Fruit fly (Drosophila melanogaster) whole organism, embryonic: ENCODE data around the gene CG8349.
A peak's percentile ranks its signal among the peaks of the same experiment; 100 is the strongest.

Experiments
- Blimp-1 ChIP-seq: fragments of 200-800 bp; sonication (Bioruptor generic); optimal IDR thresholded peaks from 3 replicates; lab custom pipeline; 2018; ENCODE audit warnings: missing biosample characterization, missing genetic modification characterization, mild to moderate bottlenecking, moderate library complexity, missing genetic modification reagents
- CG10321 ChIP-seq: fragments of 200-800 bp; sonication (Bioruptor generic); IDR thresholded peaks from 2 replicates; pipeline ENCODE4 v1.3.6; 2022; ENCODE audit warnings: missing biosample characterization, missing genetic modification characterization
- CG11696 ChIP-seq: fragments of 200-800 bp; sonication (Bioruptor generic); IDR thresholded peaks from 2 replicates; pipeline ENCODE4 v1.3.6; 2022; ENCODE audit warnings: missing biosample characterization, missing genetic modification characterization
- CG12236 ChIP-seq: fragments of 200-800 bp; sonication (Bioruptor generic); optimal IDR thresholded peaks from 2 replicates; lab custom pipeline; 2016; ENCODE audit warnings: missing biosample characterization, missing genetic modification characterization
- CG12299 ChIP-seq: fragments of 200-800 bp; sonication (Bioruptor generic); optimal IDR thresholded peaks from 2 replicates; lab custom pipeline; 2018; ENCODE audit warnings: missing biosample characterization, mild to moderate bottlenecking, missing genetic modification characterization
- CG1233 ChIP-seq: fragments of 200-800 bp; sonication (Bioruptor generic); optimal IDR thresholded peaks from 4 replicates; lab custom pipeline; 2018; ENCODE audit warnings: missing biosample characterization, mild to moderate bottlenecking, missing genetic modification characterization
- CG12391 ChIP-seq: fragments of 200-800 bp; sonication (Bioruptor generic); optimal IDR thresholded peaks from 3 replicates; lab custom pipeline; 2018; ENCODE audit warnings: missing biosample characterization, mild to moderate bottlenecking, missing genetic modification characterization, moderate library complexity
- CG12769 ChIP-seq: fragments of 200-800 bp; sonication (Bioruptor generic); optimal IDR thresholded peaks from 2 replicates; lab custom pipeline; 2019; ENCODE audit warnings: missing biosample characterization, mild to moderate bottlenecking, missing genetic modification characterization, moderate library complexity
- CG14965 ChIP-seq: fragments of 200-800 bp; sonication (Bioruptor generic); optimal IDR thresholded peaks from 2 replicates; lab custom pipeline; 2016; ENCODE audit warnings: missing biosample characterization, missing genetic modification characterization, borderline replicate concordance
- CG15479 ChIP-seq: fragments of 200-800 bp; sonication (Bioruptor generic); optimal IDR thresholded peaks from 3 replicates; lab custom pipeline; 2019; ENCODE audit warnings: missing biosample characterization, mild to moderate bottlenecking, missing genetic modification characterization, moderate library complexity
- CG16863 ChIP-seq: fragments of 200-800 bp; sonication (Bioruptor generic); optimal IDR thresholded peaks from 3 replicates; lab custom pipeline; 2016; ENCODE audit warnings: missing biosample characterization, missing genetic modification characterization
- CG17612 ChIP-seq: fragments of 200-800 bp; sonication (Bioruptor generic); IDR thresholded peaks from 2 replicates; pipeline ENCODE4 v1.3.6; 2022; ENCODE audit warnings: missing biosample characterization, missing genetic modification characterization
- CG18476 ChIP-seq: fragments of 200-800 bp; sonication (Bioruptor generic); optimal IDR thresholded peaks from 2 replicates; lab custom pipeline; 2016; ENCODE audit warnings: missing biosample characterization, mild to moderate bottlenecking, missing genetic modification characterization
- CG18619 ChIP-seq: fragments of 200-800 bp; sonication (Bioruptor generic); optimal IDR thresholded peaks from 3 replicates; lab custom pipeline; 2017; ENCODE audit warnings: missing biosample characterization, mild to moderate bottlenecking, missing genetic modification characterization
- CG2712 ChIP-seq: fragments of 200-800 bp; optimal IDR thresholded peaks from 3 replicates; lab custom pipeline; 2019; ENCODE audit warnings: missing biosample characterization, mild to moderate bottlenecking, missing genetic modification characterization, moderate library complexity
- CG3995 ChIP-seq: fragments of 200-800 bp; sonication (Bioruptor generic); optimal IDR thresholded peaks from 3 replicates; lab custom pipeline; 2016; ENCODE audit warnings: missing biosample characterization, missing genetic modification characterization
- CG4820 ChIP-seq: fragments of 200-800 bp; sonication (Bioruptor generic); optimal IDR thresholded peaks from 3 replicates; lab custom pipeline; 2016; ENCODE audit warnings: missing biosample characterization, missing genetic modification characterization
- CG6272 ChIP-seq: fragments of 200-800 bp; sonication (Bioruptor generic); IDR thresholded peaks from 2 replicates; pipeline ENCODE4 v1.3.6; 2022; ENCODE audit warnings: missing biosample characterization, missing genetic modification characterization
- CG7357 ChIP-seq: fragments of 200-800 bp; sonication (Bioruptor generic); IDR thresholded peaks from 3 replicates; pipeline ENCODE4 v1.3.6; 2022; ENCODE audit warnings: missing biosample characterization, missing genetic modification characterization
- CG8290 ChIP-seq, 3 experiments: fragments of 200-800 bp; sonication (Bioruptor generic); optimal IDR thresholded peaks; 2 replicates each; lab custom pipeline; 2016 to 2019; ENCODE audit warnings: missing biosample characterization in 3 of 3, missing genetic modification characterization in 3 of 3, mild to moderate bottlenecking in 2 of 3, moderate library complexity in 1 of 3
- CG8924 ChIP-seq: fragments of 200-800 bp; optimal IDR thresholded peaks from 3 replicates; lab custom pipeline; 2019; ENCODE audit warnings: missing biosample characterization, mild to moderate bottlenecking, missing genetic modification characterization, moderate library complexity
- CG9817 ChIP-seq: fragments of 200-800 bp; sonication (Bioruptor generic); optimal IDR thresholded peaks from 2 replicates; lab custom pipeline; 2018; ENCODE audit warnings: missing biosample characterization, mild to moderate bottlenecking, missing genetic modification characterization, moderate library complexity
- GATAe ChIP-seq: fragments of 200-800 bp; sonication (Bioruptor generic); conservative IDR thresholded peaks from 2 replicates; pipeline ENCODE4 v1.3.6; 2022; ENCODE audit warnings: missing biosample characterization, missing genetic modification characterization
- H15 ChIP-seq: fragments of 200-800 bp; sonication (Bioruptor generic); IDR thresholded peaks from 3 replicates; pipeline ENCODE4 v1.3.6; 2022; ENCODE audit warnings: missing biosample characterization, missing genetic modification characterization
- HHEX ChIP-seq: fragments of 200-800 bp; sonication (Bioruptor generic); optimal IDR thresholded peaks from 3 replicates; lab custom pipeline; 2017; ENCODE audit warnings: missing biosample characterization, mild to moderate bottlenecking, missing genetic modification characterization, missing genetic modification reagents
- HmgD ChIP-seq: fragments of 200-800 bp; sonication (Bioruptor generic); optimal IDR thresholded peaks from 3 replicates; lab custom pipeline; 2016; ENCODE audit warnings: missing biosample characterization, missing genetic modification characterization
- MTF-1 ChIP-seq: fragments of 200-800 bp; sonication (Bioruptor generic); optimal IDR thresholded peaks from 2 replicates; lab custom pipeline; 2018; ENCODE audit warnings: missing biosample characterization, mild to moderate bottlenecking, missing genetic modification characterization, borderline replicate concordance
- Oaz ChIP-seq: fragments of 200-800 bp; sonication (Bioruptor generic); IDR thresholded peaks from 2 replicates; pipeline ENCODE4 v1.3.6; 2022; ENCODE audit warnings: missing biosample characterization, missing genetic modification characterization
- Sry-β ChIP-seq: fragments of 200-800 bp; sonication (Bioruptor generic); optimal IDR thresholded peaks from 2 replicates; lab custom pipeline; 2018; ENCODE audit warnings: missing biosample characterization, mild to moderate bottlenecking, missing genetic modification characterization, moderate library complexity
- al ChIP-seq: fragments of 200-800 bp; sonication (Bioruptor generic); IDR thresholded peaks from 2 replicates; pipeline ENCODE4 v1.3.6; 2022; ENCODE audit warnings: missing biosample characterization, missing genetic modification characterization
- ara ChIP-seq: fragments of 200-800 bp; sonication (Bioruptor generic); IDR thresholded peaks from 2 replicates; pipeline ENCODE4 v1.3.6; 2022; ENCODE audit warnings: missing biosample characterization, missing genetic modification characterization
- chn ChIP-seq: fragments of 200-800 bp; sonication (Bioruptor generic); optimal IDR thresholded peaks from 2 replicates; lab custom pipeline; 2016; ENCODE audit warnings: missing biosample characterization, missing genetic modification characterization
- gsb-n ChIP-seq: fragments of 200-800 bp; sonication (Bioruptor generic); optimal IDR thresholded peaks from 3 replicates; lab custom pipeline; 2018; ENCODE audit warnings: missing biosample characterization, mild to moderate bottlenecking, missing genetic modification characterization
- jumu ChIP-seq: fragments of 200-800 bp; sonication (Bioruptor generic); optimal IDR thresholded peaks from 3 replicates; lab custom pipeline; 2016; ENCODE audit warnings: missing biosample characterization, missing genetic modification characterization
- ken ChIP-seq: fragments of 200-800 bp; sonication (Bioruptor generic); IDR thresholded peaks from 3 replicates; pipeline ENCODE4 v1.3.6; 2022; ENCODE audit warnings: missing biosample characterization, missing genetic modification characterization
- kni ChIP-seq: fragments of 200-800 bp; sonication (Bioruptor generic); optimal IDR thresholded peaks from 3 replicates; lab custom pipeline; 2017; ENCODE audit warnings: mild to moderate bottlenecking, missing biosample characterization, missing genetic modification reagents, missing genetic modification characterization
- nau ChIP-seq: fragments of 200-800 bp; sonication (Bioruptor generic); optimal IDR thresholded peaks from 3 replicates; lab custom pipeline; 2017; ENCODE audit warnings: missing biosample characterization, mild to moderate bottlenecking, missing genetic modification characterization, missing genetic modification reagents
- odd ChIP-seq: fragments of 200-800 bp; sonication (Bioruptor generic); optimal IDR thresholded peaks from 2 replicates; lab custom pipeline; 2017; ENCODE audit warnings: missing biosample characterization, mild to moderate bottlenecking, missing genetic modification characterization
- pita ChIP-seq: fragments of 200-800 bp; sonication (Bioruptor generic); optimal IDR thresholded peaks from 2 replicates; lab custom pipeline; 2017; ENCODE audit warnings: missing biosample characterization, mild to moderate bottlenecking, missing genetic modification characterization
- schlank ChIP-seq: fragments of 200-800 bp; sonication (Bioruptor generic); optimal IDR thresholded peaks from 2 replicates; lab custom pipeline; 2018; ENCODE audit warnings: missing biosample characterization, mild to moderate bottlenecking, missing genetic modification characterization
- sens-2 ChIP-seq: fragments of 200-800 bp; sonication (Bioruptor generic); IDR thresholded peaks from 2 replicates; pipeline ENCODE4 v1.3.6; 2022; ENCODE audit warnings: missing biosample characterization, missing genetic modification characterization
- seq ChIP-seq: fragments of 200-800 bp; sonication (Bioruptor generic); IDR thresholded peaks from 2 replicates; pipeline ENCODE4 v1.3.6; 2022; ENCODE audit warnings: missing biosample characterization, missing genetic modification characterization
- sob ChIP-seq: fragments of 200-800 bp; sonication (Bioruptor generic); IDR thresholded peaks from 2 replicates; pipeline ENCODE4 v1.3.6; 2022; ENCODE audit warnings: missing biosample characterization, missing genetic modification characterization
- sqz ChIP-seq: fragments of 200-800 bp; sonication (Bioruptor generic); optimal IDR thresholded peaks from 3 replicates; lab custom pipeline; 2018; ENCODE audit warnings: missing biosample characterization, mild to moderate bottlenecking, missing genetic modification characterization
- stwl ChIP-seq: fragments of 200-800 bp; sonication (Bioruptor generic); optimal IDR thresholded peaks from 3 replicates; lab custom pipeline; 2018; ENCODE audit warnings: missing biosample characterization, mild to moderate bottlenecking, missing genetic modification characterization, moderate library complexity
- trh ChIP-seq: fragments of 200-800 bp; sonication (Bioruptor generic); optimal IDR thresholded peaks from 2 replicates; lab custom pipeline; 2016; ENCODE audit warnings: missing biosample characterization, missing genetic modification characterization
- yki ChIP-seq: fragments of >200 bp; optimal IDR thresholded peaks from 3 replicates; lab custom pipeline; 2018
- zen ChIP-seq: fragments of 200-800 bp; sonication (Bioruptor generic); optimal IDR thresholded peaks from 3 replicates; lab custom pipeline; 2018; ENCODE audit warnings: missing biosample characterization, mild to moderate bottlenecking, missing genetic modification characterization, moderate library complexity
- zfh2 ChIP-seq: fragments of 200-800 bp; sonication (Bioruptor generic); optimal IDR thresholded peaks from 2 replicates; lab custom pipeline; 2016; ENCODE audit warnings: missing biosample characterization, missing genetic modification characterization

The CG8349 gene

DNA sequence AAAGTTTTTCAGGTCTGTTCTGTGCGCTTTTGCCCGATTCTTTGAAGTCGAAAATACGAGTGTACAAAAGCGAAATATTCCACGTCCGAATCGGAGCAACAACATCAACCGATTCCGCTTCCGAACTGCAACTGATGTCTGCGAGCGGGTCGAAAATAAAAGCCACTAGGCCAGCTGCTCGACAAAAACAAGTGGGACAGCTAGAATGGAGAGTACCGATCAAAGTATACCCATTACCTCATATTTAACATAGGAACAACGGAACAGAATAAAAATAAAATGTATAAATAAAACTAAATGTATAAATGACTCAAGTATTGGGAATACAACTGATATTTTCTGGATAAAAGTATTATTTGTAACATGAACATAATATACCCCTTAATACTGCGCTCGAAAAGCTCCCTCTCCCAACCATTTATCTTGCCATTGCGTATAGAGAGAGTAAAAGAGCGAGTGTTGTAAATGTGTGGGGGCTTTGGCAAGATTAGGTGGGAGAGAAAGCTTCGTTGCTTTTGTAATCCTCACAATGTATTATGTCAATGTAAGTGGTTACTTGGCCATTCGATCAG, 10.6 kb upstream of the CG8349 start, which contains the start of gene SLC5A11 (continued):
- TF ChIP-seq GATAe (peak; percentile 92), sob (GFP tag; lab: Robert Waterston, UW) (peak; percentile 99), kni (GFP tag; lab: Kevin White, UChicago) (peak; percentile 83), sens-2 (GFP tag; lab: Robert Waterston, UW) (peak; percentile 95), gsb-n (tag; lab: Kevin White, UChicago) (peak; percentile 78), CG10321 (GFP tag; lab: Robert Waterston, UW) (peak; percentile 74), CG12299 (peak; percentile 85), Sry-β (GFP tag; lab: Kevin White, UChicago) (peak; percentile 44), pita (GFP tag; lab: Kevin White, UChicago) (no peak), CG6272 (GFP tag; lab: Robert Waterston, UW) (peak; percentile 93), CG3995 (GFP tag; lab: Kevin White, UChicago) (peak; percentile 54), al (peak; percentile 95), CG17612 (GFP tag; lab: Robert Waterston, UW) (peak; percentile 88), CG9817 (tag; lab: Kevin White, UChicago) (peak; percentile 82), CG16863 (peak; percentile 65), zen (peak; percentile 80), CG1233 (GFP tag; lab: Kevin White, UChicago) (peak; percentile 92), CG7357 (GFP tag; lab: Robert Waterston, UW) (peak; percentile 91), yki (lab: Kevin White, UChicago) (no peak), H15 (peak; percentile 96), CG4820 (GFP tag; lab: Kevin White, UChicago) (peak; percentile 99), CG18476 (GFP tag; lab: Kevin White, UChicago) (peak; percentile 99), jumu (GFP tag; lab: Kevin White, UChicago) (peak; percentile 71), CG15479 (GFP tag; lab: Kevin White, UChicago) (peak; percentile 59), stwl (tag; lab: Kevin White, UChicago) (no peak), HmgD (GFP tag; lab: Kevin White, UChicago) (no peak), ken (peak; percentile 93), trh (GFP tag; lab: Kevin White, UChicago) (peak; percentile 96), ara (peak; percentile 94), CG8290 (GFP tag; optimal IDR thresholded peaks at IDR 0.05; lab: Kevin White, UChicago) (peak; percentile 93), CG8290 (tag; optimal IDR thresholded peaks at IDR 0.05; lab: Kevin White, UChicago) (peak in 1 of 2 experiments; percentile 57), CG12391 (tag; lab: Kevin White, UChicago) (peak; percentile 98), chn (GFP tag; lab: Kevin White, UChicago) (peak; percentile 79), Blimp-1 (GFP tag; lab: Kevin White, UChicago) (peak; percentile 96), sqz (GFP tag; lab: Kevin White, UChicago) (peak; percentile 89), schlank (peak; percentile 70), nau (GFP tag; lab: Kevin White, UChicago) (peak; percentile 98), HHEX (GFP tag; lab: Kevin White, UChicago) (peak; percentile 97), CG12769 (tag; lab: Kevin White, UChicago) (peak; percentile 83), CG18619 (GFP tag; lab: Kevin White, UChicago) (peak; percentile 92), CG14965 (GFP tag; lab: Kevin White, UChicago) (peak; percentile 78), MTF-1 (GFP tag; lab: Kevin White, UChicago) (peak; percentile 63), Oaz (GFP tag; lab: Robert Waterston, UW) (peak; percentile 99), seq (peak; percentile 100), odd (GFP tag; lab: Kevin White, UChicago) (peak; percentile 95), CG8924 (tag; lab: Kevin White, UChicago) (peak; percentile 100), CG12236 (GFP tag; lab: Kevin White, UChicago) (peak; percentile 36), zfh2 (peak; percentile 78), CG2712 (tag; lab: Kevin White, UChicago) (peak; percentile 98), CG11696 (GFP tag; lab: Robert Waterston, UW) (peak; percentile 92)
